Fruit fly (Drosophila melanogaster) whole organism, pupa: Measurements from ENCODE around the gene CG3081.

Experiments
- CG10348 ChIP-seq: fragments of 200-800 bp; sonication (Bioruptor generic); IDR thresholded peaks from 2 replicates; pipeline ENCODE4 v1.3.6; 2022; ENCODE audit warnings: missing biosample characterization, missing genetic modification characterization
- CG12605 ChIP-seq: fragments of 200-800 bp; sonication (Bioruptor generic); IDR thresholded peaks from 2 replicates; pipeline ENCODE4 v1.3.6; 2022; ENCODE audit warnings: missing biosample characterization, missing genetic modification characterization
- CG13204 ChIP-seq: fragments of 200-800 bp; sonication (Bioruptor generic); optimal IDR thresholded peaks from 2 replicates; lab custom pipeline; 2018; ENCODE audit warnings: missing biosample characterization, mild to moderate bottlenecking, missing genetic modification characterization, moderate library complexity
- CG14655 ChIP-seq: fragments of 200-800 bp; sonication (Bioruptor generic); optimal IDR thresholded peaks from 3 replicates; lab custom pipeline; 2017; ENCODE audit warnings: mild to moderate bottlenecking, missing biosample characterization, missing genetic modification reagents, missing genetic modification characterization
- CG15710 ChIP-seq: fragments of 200-800 bp; sonication (Bioruptor generic); optimal IDR thresholded peaks from 2 replicates; lab custom pipeline; 2018; ENCODE audit warnings: missing biosample characterization, mild to moderate bottlenecking, missing genetic modification characterization, moderate library complexity
- CG17806 ChIP-seq: fragments of 200-800 bp; sonication (Bioruptor generic); optimal IDR thresholded peaks from 2 replicates; lab custom pipeline; 2018; ENCODE audit warnings: missing biosample characterization, mild to moderate bottlenecking, missing genetic modification characterization, moderate library complexity
- CG32121 ChIP-seq: fragments of 200-800 bp; sonication (Bioruptor generic); IDR thresholded peaks from 2 replicates; pipeline ENCODE4 v1.3.6; 2022; ENCODE audit warnings: missing biosample characterization, missing genetic modification characterization
- CG34367 ChIP-seq: fragments of 200-800 bp; sonication (Bioruptor generic); optimal IDR thresholded peaks from 2 replicates; lab custom pipeline; 2018; ENCODE audit warnings: missing biosample characterization, mild to moderate bottlenecking, missing genetic modification characterization
- CG4496 ChIP-seq: fragments of 200-800 bp; sonication (Bioruptor generic); IDR thresholded peaks from 3 replicates; pipeline ENCODE4 v1.3.6; 2022; ENCODE audit warnings: missing biosample characterization, missing genetic modification characterization
- CG8159 ChIP-seq: fragments of 200-800 bp; sonication (Bioruptor generic); optimal IDR thresholded peaks from 3 replicates; lab custom pipeline; 2018; ENCODE audit warnings: missing biosample characterization, mild to moderate bottlenecking, missing genetic modification characterization, moderate library complexity
- CG8301 ChIP-seq: fragments of 200-800 bp; sonication (Bioruptor generic); optimal IDR thresholded peaks from 2 replicates; lab custom pipeline; 2018; ENCODE audit warnings: missing biosample characterization, mild to moderate bottlenecking, missing genetic modification characterization
- CG9948 ChIP-seq: fragments of 200-800 bp; sonication (Bioruptor generic); optimal IDR thresholded peaks from 2 replicates; lab custom pipeline; 2018; ENCODE audit warnings: missing biosample characterization, mild to moderate bottlenecking, missing genetic modification characterization, moderate library complexity
- D1 ChIP-seq: fragments of 200-800 bp; sonication (Bioruptor generic); optimal IDR thresholded peaks from 2 replicates; lab custom pipeline; 2018; ENCODE audit warnings: missing biosample characterization, mild to moderate bottlenecking, missing genetic modification characterization, moderate library complexity
- EcR ChIP-seq: fragments of 200-800 bp; sonication (Bioruptor generic); optimal IDR thresholded peaks from 3 replicates; lab custom pipeline; 2019; ENCODE audit warnings: missing biosample characterization, missing genetic modification characterization, mild to moderate bottlenecking, moderate library complexity, missing genetic modification reagents
- Ets98B ChIP-seq: fragments of 200-800 bp; sonication (Bioruptor generic); IDR thresholded peaks from 2 replicates; pipeline ENCODE4 v1.3.6; 2022; ENCODE audit warnings: missing biosample characterization, missing genetic modification characterization
- Pif1A ChIP-seq: fragments of 200-800 bp; sonication (Bioruptor generic); optimal IDR thresholded peaks from 3 replicates; lab custom pipeline; 2016; ENCODE audit warnings: missing biosample characterization, missing genetic modification characterization
- Pif1B ChIP-seq: fragments of 200-800 bp; sonication (Bioruptor generic); optimal IDR thresholded peaks from 3 replicates; lab custom pipeline; 2016; ENCODE audit warnings: missing biosample characterization, missing genetic modification characterization
- Snoo ChIP-seq: fragments of 200-800 bp; sonication (Bioruptor generic); optimal IDR thresholded peaks from 3 replicates; lab custom pipeline; 2017; ENCODE audit warnings: missing biosample characterization, mild to moderate bottlenecking, missing genetic modification characterization, inconsistent platforms
- fd96Ca ChIP-seq: fragments of 200-800 bp; sonication (Bioruptor generic); IDR thresholded peaks from 3 replicates; pipeline ENCODE4 v1.3.6; 2022; ENCODE audit warnings: missing biosample characterization, missing genetic modification characterization
- gl ChIP-seq: fragments of 200-800 bp; sonication (Bioruptor generic); optimal IDR thresholded peaks from 2 replicates; lab custom pipeline; 2018; ENCODE audit warnings: missing biosample characterization, mild to moderate bottlenecking, missing genetic modification characterization
- rn ChIP-seq: fragments of 200-800 bp; sonication (Bioruptor generic); IDR thresholded peaks from 2 replicates; pipeline ENCODE4 v1.3.6; 2022; ENCODE audit warnings: missing biosample characterization, missing genetic modification characterization

CG3081 gene

dm6 chrX:4616865-4617669 lies 26.7 kb downstream of the CG3081 start, which contains the start of gene peb:
peb (plus strand) TSS chrX:4617564.
- peak; percentile 27 for TF ChIP-seq EcR (GFP tag; lab: Kevin White, UChicago)
- TF ChIP-seq CG13204 (GFP tag; lab: Kevin White, UChicago): peak; percentile 32
- peak; percentile 33 for TF ChIP-seq CG14655 (GFP tag; lab: Kevin White, UChicago)
- TF ChIP-seq rn: no peak
- peak; percentile 71 for TF ChIP-seq CG12605 (GFP tag; lab: Robert Waterston, UW)
- no peak for TF ChIP-seq CG10348
- peak; percentile 7 for TF ChIP-seq Pif1A (GFP tag; lab: Kevin White, UChicago)
- TF ChIP-seq CG8301 (tag; lab: Kevin White, UChicago): no peak
- peak; percentile 60 for TF ChIP-seq Ets98B (GFP tag; lab: Robert Waterston, UW)
- TF ChIP-seq CG4496: peak; percentile 63; the same call in 2 of the 3 replicates
- TF ChIP-seq gl (tag; lab: Kevin White, UChicago): peak; percentile 47
- TF ChIP-seq Pif1B (GFP tag; lab: Kevin White, UChicago): peak; percentile 12
- TF ChIP-seq Snoo (tag; lab: Kevin White, UChicago): peak; percentile 54
- TF ChIP-seq D1 (tag; lab: Kevin White, UChicago): no peak
- no peak for TF ChIP-seq CG15710 (tag; lab: Kevin White, UChicago)
- TF ChIP-seq CG9948 (tag; lab: Kevin White, UChicago): no peak
- no peak for TF ChIP-seq CG17806 (tag; lab: Kevin White, UChicago)
- TF ChIP-seq CG34367 (tag; lab: Kevin White, UChicago): peak; percentile 4
- TF ChIP-seq CG32121 (GFP tag; lab: Robert Waterston, UW): no peak
- peak; percentile 34; the same call in 2 of the 3 replicates for TF ChIP-seq fd96Ca (GFP tag; lab: Robert Waterston, UW)
- TF ChIP-seq CG8159 (tag; lab: Kevin White, UChicago): peak; percentile 12

dm6 chrX:4615684-4616292 lies 28.0 kb downstream of the CG3081 start:
- TF ChIP-seq CG8301 (tag; lab: Kevin White, UChicago) (no peak), D1 (tag; lab: Kevin White, UChicago) (no peak), CG10348 (no peak), Ets98B (GFP tag; lab: Robert Waterston, UW) (no peak), CG4496 (peak; percentile 65; the same call in 2 of the 3 replicates), CG12605 (GFP tag; lab: Robert Waterston, UW) (no peak), EcR (GFP tag; lab: Kevin White, UChicago) (peak; percentile 42), Snoo (tag; lab: Kevin White, UChicago) (peak; percentile 44), CG17806 (tag; lab: Kevin White, UChicago) (peak; percentile 0), CG8159 (tag; lab: Kevin White, UChicago) (no peak), CG13204 (GFP tag; lab: Kevin White, UChicago) (no peak), rn (no peak), CG32121 (GFP tag; lab: Robert Waterston, UW) (no peak), Pif1B (GFP tag; lab: Kevin White, UChicago) (no peak), CG34367 (tag; lab: Kevin White, UChicago) (no peak), gl (tag; lab: Kevin White, UChicago) (no peak), CG14655 (GFP tag; lab: Kevin White, UChicago) (no peak), CG15710 (tag; lab: Kevin White, UChicago) (no peak), CG9948 (tag; lab: Kevin White, UChicago) (no peak), fd96Ca (GFP tag; lab: Robert Waterston, UW) (no peak), Pif1A (GFP tag; lab: Kevin White, UChicago) (peak; percentile 1)

- TF ChIP-seq CG9948 (tag; lab: Kevin White, UChicago) (no peak), CG4496 (peak; percentile 68; the same call in 2 of the 3 replicates), Ets98B (GFP tag; lab: Robert Waterston, UW) (0 out of 2 replicates have a peak, but pooled peaks have one; percentile 14), fd96Ca (GFP tag; lab: Robert Waterston, UW) (0 out of 3 replicates have a peak, but pooled peaks have one; percentile 30)
- TF ChIP-seq, all 21 proteins: peak for 3
Measured at dm6 chrX:4614945-4615344, 28.8 kb downstream of the CG3081 start.

- TF ChIP-seq CG32121 (GFP tag; lab: Robert Waterston, UW) (peak; percentile 57; the same call in 1 of the 2 replicates), CG8301 (tag; lab: Kevin White, UChicago) (no peak), fd96Ca (GFP tag; lab: Robert Waterston, UW) (peak; percentile 40; the same call in 2 of the 3 replicates), CG4496 (peak; percentile 41; the same call in 1 of the 3 replicates)
Measured at dm6 chrX:4614325-4614724, 29.5 kb downstream of the CG3081 start.

- no peak for TF ChIP-seq CG8159 (tag; lab: Kevin White, UChicago)
- TF ChIP-seq gl (tag; lab: Kevin White, UChicago): no peak
- no peak for TF ChIP-seq CG34367 (tag; lab: Kevin White, UChicago)
- no peak for TF ChIP-seq CG13204 (GFP tag; lab: Kevin White, UChicago)
- TF ChIP-seq CG32121 (GFP tag; lab: Robert Waterston, UW): no peak
- no peak for TF ChIP-seq CG8301 (tag; lab: Kevin White, UChicago)
Measured at dm6 chrX:4613613-4614012, 30.2 kb downstream of the CG3081 start.
